Worm (Caenorhabditis elegans): Measurements from ENCODE around the gene str-155.

DNA sequence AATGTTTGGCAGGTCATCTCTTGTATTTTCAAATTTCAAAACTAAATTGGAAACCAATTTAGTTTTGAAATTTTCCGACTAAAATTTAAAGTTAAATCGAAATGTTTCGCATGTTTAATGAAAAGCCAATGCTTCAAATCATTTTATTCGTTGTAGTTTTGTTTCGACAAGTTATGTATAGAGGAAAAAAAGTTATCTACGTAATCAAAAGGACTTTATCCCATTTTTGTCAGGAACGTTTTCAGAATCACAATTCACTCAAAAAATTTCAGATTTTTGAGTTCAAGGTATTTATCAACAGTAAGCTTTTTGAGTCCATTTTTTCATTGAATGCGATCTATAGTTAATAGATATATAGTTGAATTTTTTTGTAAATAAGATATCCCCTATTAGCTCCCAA, 22.9 kb downstream of the str-155 start, which contains the start of gene str-168:
- TF ChIP-seq ztf-11 (tag; optimal IDR thresholded peaks at IDR 0.05): no peak
- no peak for TF ChIP-seq nhr-12 (tag; optimal IDR thresholded peaks at IDR 0.05)
- no peak for TF ChIP-seq irx-1 (tag; optimal IDR thresholded peaks at IDR 0.05)
- TF ChIP-seq C34B4.2 (tag; optimal IDR thresholded peaks at IDR 0.05): no peak
- TF ChIP-seq aha-1 (tag; optimal IDR thresholded peaks at IDR 0.05): no peak
- TF ChIP-seq lin-13 (GFP tag; optimal IDR thresholded peaks at IDR 0.05): no peak
- TF ChIP-seq elt-3 (tag; optimal IDR thresholded peaks at IDR 0.05): no peak
- TF ChIP-seq unc-30 (tag; optimal IDR thresholded peaks at IDR 0.05): no peak
- TF ChIP-seq ceh-63 (GFP tag; optimal IDR thresholded peaks at IDR 0.05): no peak
- TF ChIP-seq unc-130 (tag; optimal IDR thresholded peaks at IDR 0.05): no peak
- TF ChIP-seq nhr-76 (tag; optimal IDR thresholded peaks at IDR 0.05): no peak
- TF ChIP-seq fkh-10 (GFP tag; optimal IDR thresholded peaks at IDR 0.05): no peak
- TF ChIP-seq aly-2 (tag; optimal IDR thresholded peaks at IDR 0.05): no peak
- no peak for TF ChIP-seq ama-1 (optimal IDR thresholded peaks at IDR 0.05)
